Fruit fly (Drosophila melanogaster): ENCODE measurements around the gene CG32318.

DNA sequence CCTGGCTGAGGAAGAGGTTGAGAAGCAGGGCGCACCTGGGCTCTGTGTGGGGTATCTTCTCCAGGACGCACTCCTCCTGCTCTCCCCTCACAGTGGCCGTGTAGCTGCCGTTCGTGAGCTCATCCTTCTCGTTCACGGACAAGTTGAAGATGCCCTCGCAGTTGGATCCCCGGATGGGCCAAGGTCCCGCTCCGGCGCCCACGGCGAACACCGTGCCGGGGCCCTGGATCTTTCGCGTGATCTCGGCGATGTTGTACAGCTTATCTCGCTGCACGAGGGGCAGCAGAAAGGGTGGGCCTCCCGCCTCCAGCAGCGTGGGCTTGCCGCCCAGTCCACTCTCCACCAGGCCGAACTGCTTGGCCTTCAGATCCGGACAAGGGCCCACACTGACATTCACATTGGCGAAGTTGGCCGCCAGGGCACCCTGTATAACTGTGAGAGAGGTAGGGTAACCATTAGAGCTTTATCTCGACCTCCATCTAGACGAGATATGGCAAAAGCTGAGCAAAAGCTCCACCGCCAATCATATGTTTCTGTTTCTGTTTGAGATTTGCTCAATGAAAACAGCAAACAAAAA lies 42.8 kb downstream of the CG32318 start:
- TF ChIP-seq Hr78 (GFP tag; optimal IDR thresholded peaks at IDR 0.05) (no peak), usp (GFP tag; optimal IDR thresholded peaks at IDR 0.05) (no peak), psq (GFP tag; optimal IDR thresholded peaks at IDR 0.05) (no peak), Dfd (GFP tag; optimal IDR thresholded peaks at IDR 0.05) (peak; percentile 97), h (GFP tag; optimal IDR thresholded peaks at IDR 0.05) (no peak), ey (GFP tag; optimal IDR thresholded peaks at IDR 0.05) (no peak), Dif (GFP tag; optimal IDR thresholded peaks at IDR 0.05; ENCODE audit: partially characterized antibody) (no peak), OdsH (GFP tag; optimal IDR thresholded peaks at IDR 0.05) (no peak), lola (GFP tag; optimal IDR thresholded peaks at IDR 0.05) (no peak), Jra (GFP tag; optimal IDR thresholded peaks at IDR 0.05) (no peak)

Data from whole organism, wandering third instar larva.